Worm (Caenorhabditis elegans) whole organism, midembryonic: ENCODE measurements around the gene glit-1.

ENCODE experiments used
- T22C8.4 ChIP-seq: fragments of 200-800 bp; sonication (Bioruptor generic); IDR thresholded peaks from 2 replicates; pipeline ENCODE4 v1.3.6; 2022; ENCODE audit warnings: missing genetic modification characterization, missing compliant biosample characterization
- cog-1 ChIP-seq: sonication (generic microtip); optimal IDR thresholded peaks from 2 replicates; lab custom pipeline; 2016; ENCODE audit warnings: missing genetic modification characterization, missing compliant biosample characterization
- flt-1 ChIP-seq: fragments of 200-800 bp; sonication (Bioruptor generic); IDR thresholded peaks from 2 replicates; pipeline ENCODE4 v1.3.6; 2022; ENCODE audit warnings: missing genetic modification characterization, missing compliant biosample characterization
- klf-2 ChIP-seq: fragments of 200-800 bp; sonication (Bioruptor generic); conservative IDR thresholded peaks from 2 replicates; pipeline ENCODE4 v1.3.6; 2022; ENCODE audit warnings: missing genetic modification reagents, missing genetic modification characterization, missing compliant biosample characterization
- med-1 ChIP-seq: sonication (generic microtip); optimal IDR thresholded peaks from 2 replicates; lab custom pipeline; 2017; ENCODE audit warnings: missing genetic modification characterization, mild to moderate bottlenecking, missing compliant biosample characterization, antibody characterized with exemption, missing genetic modification reagents; ENCODE audit not compliant: insufficient read depth
- ref-1 ChIP-seq: fragments of 200-800 bp; sonication (Bioruptor generic); conservative IDR thresholded peaks from 2 replicates; pipeline ENCODE4 v1.3.6; 2022; ENCODE audit warnings: missing genetic modification reagents, missing genetic modification characterization, missing compliant biosample characterization
- tab-1 ChIP-seq: fragments of 200-800 bp; sonication (Bioruptor generic); IDR thresholded peaks from 2 replicates; pipeline ENCODE4 v1.3.6; 2022; ENCODE audit warnings: missing genetic modification characterization, missing compliant biosample characterization
- ztf-23 ChIP-seq: fragments of 200-800 bp; sonication (Bioruptor generic); IDR thresholded peaks from 2 replicates; pipeline ENCODE4 v1.3.6; 2022; ENCODE audit warnings: missing genetic modification reagents, missing genetic modification characterization, missing compliant biosample characterization
- ztf-29 ChIP-seq: fragments of 200-800 bp; sonication (Bioruptor generic); IDR thresholded peaks from 2 replicates; pipeline ENCODE4 v1.3.6; 2022; ENCODE audit warnings: missing genetic modification reagents, missing genetic modification characterization, missing compliant biosample characterization

glit-1 gene

DNA sequence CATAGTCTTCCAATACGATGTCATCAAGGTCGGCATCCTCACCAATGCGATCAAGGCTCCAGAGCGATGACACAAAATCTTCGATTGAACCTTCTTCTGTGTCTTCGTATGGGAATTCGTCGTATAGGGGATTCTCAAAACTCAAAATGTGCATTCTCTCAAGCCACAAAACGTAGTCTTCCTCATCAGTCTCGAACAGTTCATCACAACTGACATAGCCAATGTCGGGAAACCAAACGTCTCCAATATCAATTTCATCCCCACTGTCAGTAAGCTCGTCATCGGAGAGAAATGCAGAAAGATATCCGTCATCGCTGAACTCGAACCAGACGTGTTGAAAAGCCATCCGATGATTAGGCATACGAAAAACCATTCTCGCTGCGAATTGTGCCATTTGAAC lies 42.6 kb downstream of the glit-1 start, which contains the start of gene C39E6.2:
Gene C39E6.2, minus strand, starts transcription at position 394 of the 400 bp plus-strand sequence.
- TF ChIP-seq med-1 (GFP tag; lab: Kevin White, UChicago) (no peak), ztf-23 (GFP tag; lab: Robert Waterston, UW) (no peak), ztf-29 (no peak), tab-1 (GFP tag; lab: Robert Waterston, UW) (no peak), cog-1 (no peak), T22C8.4 (GFP tag; lab: Robert Waterston, UW) (no peak), klf-2 (GFP tag; lab: Robert Waterston, UW) (no peak), ref-1 (GFP tag; lab: Robert Waterston, UW) (no peak), flt-1 (no peak)

ce11 chrX:4759718-4760117 lies 47.6 kb downstream of the glit-1 start:
- TF ChIP-seq flt-1 (no peak), tab-1 (GFP tag; lab: Robert Waterston, UW) (no peak), ref-1 (GFP tag; lab: Robert Waterston, UW) (no peak), ztf-23 (GFP tag; lab: Robert Waterston, UW) (no peak), med-1 (GFP tag; lab: Kevin White, UChicago) (no peak), ztf-29 (no peak), cog-1 (no peak), klf-2 (GFP tag; lab: Robert Waterston, UW) (no peak), T22C8.4 (GFP tag; lab: Robert Waterston, UW) (no peak)

- TF ChIP-seq klf-2 (GFP tag; lab: Robert Waterston, UW): no peak
- no peak for TF ChIP-seq tab-1 (GFP tag; lab: Robert Waterston, UW)
- TF ChIP-seq med-1 (GFP tag; lab: Kevin White, UChicago): no peak
- TF ChIP-seq ztf-29: no peak
- no peak for TF ChIP-seq T22C8.4 (GFP tag; lab: Robert Waterston, UW)
- TF ChIP-seq ztf-23 (GFP tag; lab: Robert Waterston, UW): no peak
- no peak for TF ChIP-seq flt-1
- TF ChIP-seq ref-1 (GFP tag; lab: Robert Waterston, UW): no peak
- TF ChIP-seq cog-1: no peak
Observed at ce11 chrX:4761540-4761939, 49.5 kb downstream of the glit-1 start, which contains the start of gene mls-2. TSS of gene mls-2 (minus strand) at chrX:4761640.
